Worm (Caenorhabditis elegans): ENCODE data around the gene odr-7.

DNA sequence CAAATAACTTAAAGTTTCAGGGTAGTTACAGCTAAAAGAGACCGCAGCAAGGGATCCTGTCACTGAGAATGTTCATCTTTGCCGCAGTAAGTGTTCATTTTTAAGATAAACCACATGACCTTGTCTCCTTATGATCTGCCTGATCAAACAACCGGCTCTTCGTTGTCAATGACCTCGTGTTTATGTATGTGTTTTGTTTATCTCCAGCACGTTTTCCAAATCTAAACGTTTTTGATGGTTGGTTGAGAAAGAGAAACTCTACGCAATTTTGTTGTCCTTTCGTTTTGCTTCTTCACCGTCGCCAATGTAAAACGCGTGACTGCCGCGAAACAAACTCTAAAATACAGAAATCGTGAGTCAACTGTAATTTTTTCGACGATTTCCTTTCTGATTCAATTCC is 27.4 kb downstream of the odr-7 start, which contains the start of gene tsct-1:
- TF ChIP-seq snpc-4 (tag; optimal IDR thresholded peaks at IDR 0.05) (no peak), pha-4 (tag; optimal IDR thresholded peaks at IDR 0.05) (no peak), ztf-11 (tag; optimal IDR thresholded peaks at IDR 0.05) (no peak), unc-62 (GFP tag; optimal IDR thresholded peaks at IDR 0.05) (no peak), lin-13 (tag; optimal IDR thresholded peaks at IDR 0.05) (no peak), zip-8 (tag; optimal IDR thresholded peaks at IDR 0.05) (no peak), blmp-1 (tag; optimal IDR thresholded peaks at IDR 0.05) (no peak), nhr-12 (tag; optimal IDR thresholded peaks at IDR 0.05) (no peak)

Data from whole organism, mixed stage, embryonic.